Worm (Caenorhabditis elegans) whole organism, early embryonic: Measurements from ENCODE around the gene srsx-33.
"Not testable (repeated sequence)": the region's sequence is repeated elsewhere in the genome, so short reads cannot be mapped to it uniquely, and the experiment has no call there.

Source experiments
- F13C5.2 ChIP-seq: sonication (generic microtip); optimal IDR thresholded peaks from 2 replicates; lab custom pipeline; 2017; ENCODE audit warnings: mild to moderate bottlenecking, missing genetic modification characterization, inconsistent platforms, missing compliant biosample characterization
- aly-1 ChIP-seq: sonication (generic microtip); optimal IDR thresholded peaks from 2 replicates; lab custom pipeline; 2016; ENCODE audit warnings: missing genetic modification characterization, missing compliant biosample characterization
- ama-1 ChIP-seq: fragments of 150-350 bp; optimal IDR thresholded peaks from 2 replicates; lab custom pipeline; 2014
- ceh-13 ChIP-seq: fragments of 200-800 bp; sonication (Bioruptor generic); optimal IDR thresholded peaks from 2 replicates; lab custom pipeline; 2018; ENCODE audit warnings: mild to moderate bottlenecking, missing genetic modification characterization, missing compliant biosample characterization
- ets-7 ChIP-seq: sonication (generic microtip); optimal IDR thresholded peaks from 2 replicates; lab custom pipeline; 2016; ENCODE audit warnings: missing genotype, missing genetic modification characterization, missing compliant biosample characterization
- hmg-4 ChIP-seq: fragments of 200-800 bp; sonication (Bioruptor generic); optimal IDR thresholded peaks from 2 replicates; lab custom pipeline; 2018; ENCODE audit warnings: mild to moderate bottlenecking, missing genetic modification characterization, missing compliant biosample characterization
- pes-1 ChIP-seq: fragments of 200-800 bp; sonication (Bioruptor generic); IDR thresholded peaks from 2 replicates; pipeline ENCODE4 v1.3.6; 2022; ENCODE audit warnings: missing genetic modification reagents, missing genetic modification characterization, missing compliant biosample characterization
- tbx-37 ChIP-seq: fragments of 200-800 bp; sonication (Bioruptor generic); conservative IDR thresholded peaks from 2 replicates; pipeline ENCODE4 v1.3.6; 2022; ENCODE audit warnings: missing genetic modification reagents, missing genetic modification characterization, missing compliant biosample characterization

DNA sequence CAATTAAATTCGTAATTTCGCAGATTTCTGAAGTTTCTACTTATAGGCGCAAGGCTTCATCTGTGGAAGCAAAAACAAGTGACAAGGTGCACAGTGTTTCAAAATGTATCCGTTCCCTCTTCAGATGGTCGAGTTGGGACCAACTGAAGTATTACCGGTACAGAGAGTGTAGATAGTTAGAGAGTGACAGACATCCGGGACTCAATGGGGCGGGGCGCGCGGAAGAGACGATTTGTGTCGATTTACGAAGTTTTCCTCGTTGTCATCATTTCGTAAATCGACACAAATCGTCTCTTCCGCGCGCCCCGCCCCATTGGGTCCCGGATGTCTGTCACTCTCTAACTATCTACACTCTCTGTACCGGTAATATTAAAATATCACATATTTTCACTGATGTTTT lies 33.8 kb upstream of the srsx-33 start, which contains the start of gene C03E10.3:
- TF ChIP-seq hmg-4 (GFP tag; lab: Kevin White, UChicago); F13C5.2; ama-1 (lab: Kevin White, UChicago); tbx-37 (GFP tag; lab: Robert Waterston, UW); aly-1 (tag; lab: Kevin White, UChicago); ets-7; ceh-13 (GFP tag; lab: Kevin White, UChicago); pes-1 (GFP tag; lab: Robert Waterston, UW): not testable (repeated sequence)
